Fruit fly (Drosophila melanogaster) whole organism, embryonic: ENCODE results near the gene CG13117.

Experiments used
- CG11560 ChIP-seq: fragments of 200-800 bp; sonication (Bioruptor generic); IDR thresholded peaks from 3 replicates; pipeline ENCODE4 v1.3.6; 2022; ENCODE audit warnings: missing biosample characterization, missing genetic modification characterization
- CG18476 ChIP-seq: fragments of 200-800 bp; sonication (Bioruptor generic); optimal IDR thresholded peaks from 2 replicates; lab custom pipeline; 2016; ENCODE audit warnings: missing biosample characterization, mild to moderate bottlenecking, missing genetic modification characterization
- CG18619 ChIP-seq: fragments of 200-800 bp; sonication (Bioruptor generic); optimal IDR thresholded peaks from 3 replicates; lab custom pipeline; 2017; ENCODE audit warnings: missing biosample characterization, mild to moderate bottlenecking, missing genetic modification characterization
- CG2120 ChIP-seq: fragments of 200-800 bp; sonication (Bioruptor generic); optimal IDR thresholded peaks from 3 replicates; lab custom pipeline; 2016; ENCODE audit warnings: missing biosample characterization, missing genetic modification characterization
- CG2199 ChIP-seq: fragments of 200-800 bp; sonication (Bioruptor generic); IDR thresholded peaks from 3 replicates; pipeline ENCODE4 v1.3.6; 2022; ENCODE audit warnings: missing biosample characterization, missing genetic modification characterization
- CG33213 ChIP-seq: fragments of 200-800 bp; sonication (Bioruptor generic); optimal IDR thresholded peaks from 3 replicates; lab custom pipeline; 2016; ENCODE audit warnings: missing biosample characterization, missing genetic modification characterization
- CG34422 ChIP-seq: fragments of 200-800 bp; sonication (Bioruptor generic); IDR thresholded peaks from 3 replicates; pipeline ENCODE4 v1.3.6; 2022; ENCODE audit warnings: missing biosample characterization, missing genetic modification characterization
- CG4282 ChIP-seq: fragments of 200-800 bp; sonication (Bioruptor generic); optimal IDR thresholded peaks from 2 replicates; lab custom pipeline; 2016; ENCODE audit warnings: missing biosample characterization, missing genetic modification characterization
- CG6254 ChIP-seq: fragments of 200-800 bp; sonication (Bioruptor generic); optimal IDR thresholded peaks from 3 replicates; lab custom pipeline; 2017; ENCODE audit warnings: mild to moderate bottlenecking, missing biosample characterization, missing genetic modification reagents, missing genetic modification characterization
- CG6683 ChIP-seq: fragments of 200-800 bp; sonication (Bioruptor generic); optimal IDR thresholded peaks from 2 replicates; lab custom pipeline; 2017; ENCODE audit warnings: missing biosample characterization, mild to moderate bottlenecking, missing genetic modification characterization, missing genetic modification reagents
- CG7372 ChIP-seq: fragments of 200-800 bp; sonication (Bioruptor generic); IDR thresholded peaks from 2 replicates; pipeline ENCODE4 v1.3.6; 2022; ENCODE audit warnings: missing biosample characterization, missing genetic modification characterization
- CG7987 ChIP-seq: fragments of 200-800 bp; sonication (Bioruptor generic); optimal IDR thresholded peaks from 2 replicates; lab custom pipeline; 2018; ENCODE audit warnings: missing biosample characterization, mild to moderate bottlenecking, missing genetic modification characterization, moderate library complexity
- CTCF ChIP-seq: fragments of 200-800 bp; sonication (Bioruptor generic); optimal IDR thresholded peaks from 2 replicates; lab custom pipeline; 2017; ENCODE audit warnings: missing biosample characterization, mild to moderate bottlenecking, missing genetic modification characterization, moderate library complexity
- Dad ChIP-seq: fragments of 200-800 bp; sonication (Bioruptor generic); optimal IDR thresholded peaks from 3 replicates; lab custom pipeline; 2016; ENCODE audit warnings: missing biosample characterization, missing genetic modification characterization
- Dek ChIP-seq: fragments of 200-800 bp; sonication (Bioruptor generic); optimal IDR thresholded peaks from 3 replicates; lab custom pipeline; 2019; ENCODE audit warnings: missing biosample characterization, mild to moderate bottlenecking, missing genetic modification characterization, moderate library complexity
- Dp ChIP-seq: fragments of 200-800 bp; sonication (Bioruptor generic); optimal IDR thresholded peaks from 2 replicates; lab custom pipeline; 2018; ENCODE audit warnings: missing biosample characterization, mild to moderate bottlenecking, missing genetic modification characterization, moderate library complexity
- Drgx ChIP-seq: fragments of 200-800 bp; sonication (Bioruptor generic); IDR thresholded peaks from 2 replicates; pipeline ENCODE4 v1.3.6; 2022; ENCODE audit warnings: missing biosample characterization, missing genetic modification characterization
- Ets97D ChIP-seq: fragments of 200-800 bp; sonication (Bioruptor generic); optimal IDR thresholded peaks from 3 replicates; lab custom pipeline; 2016; ENCODE audit warnings: missing biosample characterization, missing genetic modification characterization
- Fer1 ChIP-seq: fragments of 200-800 bp; sonication (Bioruptor generic); optimal IDR thresholded peaks from 2 replicates; lab custom pipeline; 2017; ENCODE audit warnings: missing biosample characterization, mild to moderate bottlenecking, missing genetic modification characterization
- Fer3 ChIP-seq: fragments of 200-800 bp; sonication (Bioruptor generic); optimal IDR thresholded peaks from 2 replicates; lab custom pipeline; 2018; ENCODE audit warnings: missing biosample characterization, mild to moderate bottlenecking, missing genetic modification characterization, moderate library complexity
- HmgZ ChIP-seq: fragments of 200-800 bp; sonication (Bioruptor generic); optimal IDR thresholded peaks from 2 replicates; lab custom pipeline; 2018; ENCODE audit warnings: missing biosample characterization, mild to moderate bottlenecking, missing genetic modification characterization
- Lpt ChIP-seq: fragments of >200 bp; optimal IDR thresholded peaks from 2 replicates; lab custom pipeline; 2018; ENCODE audit warnings: missing biosample characterization, missing genetic modification characterization
- Med ChIP-seq: fragments of 200-800 bp; sonication (Bioruptor generic); peaks from one replicate; lab custom pipeline; 2016; ENCODE audit warnings: missing biosample characterization, missing genetic modification characterization, mild to moderate bottlenecking, inconsistent platforms, moderate library complexity
- NC2α ChIP-seq: fragments of 200-800 bp; sonication (Bioruptor generic); optimal IDR thresholded peaks from 2 replicates; lab custom pipeline; 2016; ENCODE audit warnings: missing biosample characterization, missing genetic modification characterization
- Rfx ChIP-seq: fragments of 200-800 bp; sonication (Bioruptor generic); IDR thresholded peaks from 2 replicates; pipeline ENCODE4 v1.3.6; 2022; ENCODE audit warnings: missing biosample characterization, missing genetic modification characterization
- Sox102F ChIP-seq: fragments of 200-800 bp; sonication (Bioruptor generic); optimal IDR thresholded peaks from 2 replicates; lab custom pipeline; 2018; ENCODE audit warnings: missing biosample characterization, mild to moderate bottlenecking, missing genetic modification characterization, moderate library complexity
- Sry-β ChIP-seq: fragments of 200-800 bp; sonication (Bioruptor generic); optimal IDR thresholded peaks from 2 replicates; lab custom pipeline; 2018; ENCODE audit warnings: missing biosample characterization, mild to moderate bottlenecking, missing genetic modification characterization, moderate library complexity
- Stat92E ChIP-seq, 3 experiments: fragments of >200 bp in 2 of 3; fragments of 200-800 bp in 1 of 3; sonication (Bioruptor generic) in 1 of 3; optimal IDR thresholded peaks; 2 replicates each; lab custom pipeline; 2017 to 2019; ENCODE audit warnings: missing biosample characterization in 3 of 3, missing genetic modification characterization in 3 of 3, mild to moderate bottlenecking in 1 of 3, moderate library complexity in 1 of 3
- Trl ChIP-seq, 3 experiments: fragments of >200 bp in 2 of 3; fragments of 200-800 bp in 1 of 3; sonication (Bioruptor generic) in 1 of 3; optimal IDR thresholded peaks; 2 replicates in 1 of 3; 3 replicates in 2 of 3; lab custom pipeline; 2016 to 2017; ENCODE audit warnings: missing biosample characterization in 1 of 3, missing genetic modification characterization in 1 of 3
- Xrp1 ChIP-seq: fragments of 200-800 bp; sonication (Bioruptor generic); IDR thresholded peaks from 2 replicates; pipeline ENCODE4 v1.3.6; 2022; ENCODE audit warnings: missing biosample characterization, missing genetic modification characterization
- ato ChIP-seq: fragments of 200-800 bp; sonication (Bioruptor generic); IDR thresholded peaks from 2 replicates; pipeline ENCODE4 v1.3.6; 2022; ENCODE audit warnings: missing biosample characterization, missing genetic modification characterization; ENCODE audit not compliant: partially characterized antibody
- bigmax ChIP-seq: fragments of 200-800 bp; sonication (Bioruptor generic); optimal IDR thresholded peaks from 2 replicates; lab custom pipeline; 2018; ENCODE audit warnings: missing biosample characterization, mild to moderate bottlenecking, missing genetic modification characterization
- crp ChIP-seq, 2 experiments: fragments of 200-800 bp; sonication (Bioruptor generic); optimal IDR thresholded peaks; 2 replicates in 1 of 2; 3 replicates in 1 of 2; lab custom pipeline; 2017; ENCODE audit warnings: missing biosample characterization in 2 of 2, missing genetic modification characterization in 2 of 2, mild to moderate bottlenecking in 1 of 2, moderate library complexity in 1 of 2
- dimm ChIP-seq: fragments of 200-800 bp; sonication (Bioruptor generic); IDR thresholded peaks from 2 replicates; pipeline ENCODE4 v1.3.6; 2022; ENCODE audit warnings: missing biosample characterization, missing genetic modification characterization
- ewg ChIP-seq: fragments of 200-800 bp; sonication (Bioruptor generic); optimal IDR thresholded peaks from 3 replicates; lab custom pipeline; 2017; ENCODE audit warnings: mild to moderate bottlenecking, missing biosample characterization, missing genetic modification reagents, missing genetic modification characterization
- ftz-f1 ChIP-seq: fragments of 200-800 bp; sonication (Bioruptor generic); optimal IDR thresholded peaks from 2 replicates; lab custom pipeline; 2016; ENCODE audit warnings: missing biosample characterization, missing genetic modification characterization
- gcm2 ChIP-seq: fragments of 200-800 bp; sonication (Bioruptor generic); optimal IDR thresholded peaks from 2 replicates; lab custom pipeline; 2016; ENCODE audit warnings: missing biosample characterization, missing genetic modification characterization
- grn ChIP-seq: fragments of 200-800 bp; sonication (Bioruptor generic); optimal IDR thresholded peaks from 3 replicates; lab custom pipeline; 2017; ENCODE audit warnings: missing biosample characterization, missing genetic modification characterization
- ken ChIP-seq: fragments of 200-800 bp; sonication (Bioruptor generic); IDR thresholded peaks from 3 replicates; pipeline ENCODE4 v1.3.6; 2022; ENCODE audit warnings: missing biosample characterization, missing genetic modification characterization
- nmo ChIP-seq: fragments of 200-800 bp; sonication (Bioruptor generic); optimal IDR thresholded peaks from 2 replicates; lab custom pipeline; 2018; ENCODE audit warnings: missing biosample characterization, mild to moderate bottlenecking, missing genetic modification characterization, moderate library complexity
- pita ChIP-seq: fragments of 200-800 bp; sonication (Bioruptor generic); optimal IDR thresholded peaks from 2 replicates; lab custom pipeline; 2017; ENCODE audit warnings: missing biosample characterization, mild to moderate bottlenecking, missing genetic modification characterization
- run ChIP-seq: fragments of 200-800 bp; sonication (Bioruptor generic); optimal IDR thresholded peaks from 3 replicates; lab custom pipeline; 2018; ENCODE audit warnings: missing biosample characterization, mild to moderate bottlenecking, missing genetic modification characterization
- salm ChIP-seq: fragments of 200-800 bp; sonication (Bioruptor generic); optimal IDR thresholded peaks from 2 replicates; lab custom pipeline; 2018; ENCODE audit warnings: missing biosample characterization, mild to moderate bottlenecking, missing genetic modification characterization
- sim ChIP-seq: fragments of 200-800 bp; sonication (Bioruptor generic); IDR thresholded peaks from 2 replicates; pipeline ENCODE4 v1.3.6; 2022; ENCODE audit warnings: missing biosample characterization, missing genetic modification characterization
- slp2 ChIP-seq: fragments of 200-800 bp; sonication (Bioruptor generic); optimal IDR thresholded peaks from 2 replicates; lab custom pipeline; 2016; ENCODE audit warnings: missing biosample characterization, missing genetic modification characterization
- tna ChIP-seq: fragments of 200-800 bp; sonication (Bioruptor generic); IDR thresholded peaks from 2 replicates; pipeline ENCODE4 v1.3.6; 2022; ENCODE audit warnings: missing biosample characterization, missing genetic modification characterization; ENCODE audit not compliant: partially characterized antibody
- vnd ChIP-seq: fragments of 200-800 bp; sonication (Bioruptor generic); IDR thresholded peaks from 3 replicates; pipeline ENCODE4 v1.3.6; 2022; ENCODE audit warnings: missing biosample characterization, missing genetic modification characterization; ENCODE audit not compliant: partially characterized antibody
- wek ChIP-seq: fragments of 200-800 bp; sonication (Bioruptor generic); optimal IDR thresholded peaks from 3 replicates; lab custom pipeline; 2018; ENCODE audit warnings: missing biosample characterization, mild to moderate bottlenecking, missing genetic modification characterization, moderate library complexity
- zf30C ChIP-seq: fragments of 200-800 bp; sonication (Bioruptor generic); optimal IDR thresholded peaks from 3 replicates; lab custom pipeline; 2018; ENCODE audit warnings: missing biosample characterization, mild to moderate bottlenecking, missing genetic modification characterization

Gene CG13117

dm6 chr2L:9707514-9708094, 28.8 kb upstream of the CG13117 start (continued):
- TF ChIP-seq ken (no peak), Fer3 (tag; lab: Kevin White, UChicago) (no peak), gcm2 (GFP tag; lab: Kevin White, UChicago) (no peak), slp2 (GFP tag; lab: Kevin White, UChicago) (no peak), ewg (no peak), CG7987 (GFP tag; lab: Kevin White, UChicago) (no peak), CG6254 (no peak), Lpt (GFP tag; lab: Kevin White, UChicago) (no peak), CG4282 (GFP tag; lab: Kevin White, UChicago) (no peak), zf30C (GFP tag; lab: Kevin White, UChicago) (no peak), Fer1 (GFP tag; lab: Kevin White, UChicago) (no peak), HmgZ (tag; lab: Kevin White, UChicago) (no peak), CG18619 (GFP tag; lab: Kevin White, UChicago) (no peak)

dm6 chr2L:9711107-9711585, 25.3 kb upstream of the CG13117 start, which contains the start of gene CG4364:
Gene CG4364 (minus strand): TSS chr2L:9711271.
- TF ChIP-seq NC2α (GFP tag; lab: Kevin White, UChicago): no peak
- no peak for TF ChIP-seq Drgx (GFP tag; lab: Robert Waterston, UW)
- no peak for TF ChIP-seq run (tag; lab: Kevin White, UChicago)
- no peak for TF ChIP-seq CG2120
- TF ChIP-seq CG33213 (GFP tag; lab: Kevin White, UChicago): peak; percentile 78
- no peak for TF ChIP-seq Sox102F
- peak; percentile 46 for TF ChIP-seq ftz-f1
- no peak for TF ChIP-seq Trl (optimal IDR thresholded peaks at IDR 0.05; lab: Kevin White, UChicago)
- TF ChIP-seq Trl (GFP tag; optimal IDR thresholded peaks at IDR 0.05; lab: Kevin White, UChicago): peak; percentile 9
- peak; percentile 63 for TF ChIP-seq Med (GFP tag; lab: Kevin White, UChicago)
- no peak for TF ChIP-seq sim (GFP tag; lab: Robert Waterston, UW)
- TF ChIP-seq CG11560 (tag; lab: Robert Waterston, UW): peak; percentile 41; the same call in 2 of the 3 replicates
- TF ChIP-seq CG34422 (GFP tag; lab: Robert Waterston, UW): 0 out of 3 replicates have a peak, but pooled peaks have one; percentile 68
- no peak for TF ChIP-seq Sry-β (GFP tag; lab: Kevin White, UChicago)
- peak; percentile 88 for TF ChIP-seq bigmax (GFP tag; lab: Kevin White, UChicago)
- no peak for TF ChIP-seq dimm (GFP tag; lab: Robert Waterston, UW)
- peak; percentile 89 for TF ChIP-seq Ets97D (GFP tag; lab: Kevin White, UChicago)
- no peak for TF ChIP-seq CG2199 (GFP tag; lab: Robert Waterston, UW)
- TF ChIP-seq wek (GFP tag; lab: Kevin White, UChicago): no peak
- peak; percentile 65 for TF ChIP-seq Dp (GFP tag; lab: Kevin White, UChicago)
- TF ChIP-seq Rfx (GFP tag; lab: Robert Waterston, UW): no peak
- TF ChIP-seq pita: peak; percentile 60
- TF ChIP-seq vnd: peak; percentile 53; the same call in 1 of the 3 replicates
- peak; percentile 44; the same call in 1 of the 2 replicates for TF ChIP-seq ato (GFP tag; lab: Robert Waterston, UW)
- TF ChIP-seq Stat92E (GFP tag; optimal IDR thresholded peaks at IDR 0.05; lab: Kevin White, UChicago): peak in 1 of 3 experiments; percentile 79
- no peak for TF ChIP-seq Xrp1 (GFP tag; lab: Robert Waterston, UW)
- no peak for TF ChIP-seq CG18476 (GFP tag; lab: Kevin White, UChicago)
- no peak for TF ChIP-seq Dek (tag; lab: Kevin White, UChicago)
- TF ChIP-seq crp (GFP tag; optimal IDR thresholded peaks at IDR 0.05; lab: Kevin White, UChicago): peak in 1 of 2 experiments; percentile 27
- peak; percentile 31; the same call in 1 of the 2 replicates for TF ChIP-seq tna (GFP tag; lab: Robert Waterston, UW)
- peak; percentile 69 for TF ChIP-seq nmo (GFP tag; lab: Kevin White, UChicago)
- no peak for TF ChIP-seq salm (tag; lab: Kevin White, UChicago)
- TF ChIP-seq Dad (GFP tag; lab: Kevin White, UChicago): no peak
- TF ChIP-seq CG7372 (GFP tag; lab: Robert Waterston, UW): no peak
- TF ChIP-seq CG6683 (GFP tag; lab: Kevin White, UChicago): no peak
- TF ChIP-seq grn (GFP tag; lab: Kevin White, UChicago): no peak
- TF ChIP-seq CTCF (GFP tag; lab: Kevin White, UChicago): peak; percentile 12
